Worm (Caenorhabditis elegans) whole organism, L4 larva: Measurements from ENCODE around the gene fbxb-112.

Experiments used
- F10B5.3 ChIP-seq: sonication (generic microtip); optimal IDR thresholded peaks from 2 replicates; lab custom pipeline; 2016; ENCODE audit warnings: mild to moderate bottlenecking, missing genetic modification characterization, missing compliant biosample characterization
- F26F4.8 ChIP-seq: fragments of 200-800 bp; sonication (Bioruptor generic); conservative IDR thresholded peaks from 2 replicates; pipeline ENCODE4 v1.3.6; 2022; ENCODE audit warnings: missing genetic modification characterization, missing compliant biosample characterization
- F37D6.2 ChIP-seq: sonication (generic microtip); optimal IDR thresholded peaks from 2 replicates; lab custom pipeline; 2016; ENCODE audit warnings: mild to moderate bottlenecking, missing genetic modification characterization, missing compliant biosample characterization
- T20F7.1 ChIP-seq: fragments of 200-800 bp; sonication (Bioruptor generic); optimal IDR thresholded peaks from 2 replicates; lab custom pipeline; 2018; ENCODE audit warnings: mild to moderate bottlenecking, missing genetic modification characterization, missing compliant biosample characterization
- T26A8.4 ChIP-seq: fragments of 200-800 bp; sonication (Bioruptor generic); IDR thresholded peaks from 2 replicates; pipeline ENCODE4 v1.3.6; 2022; ENCODE audit warnings: missing genetic modification characterization, missing compliant biosample characterization
- Y105C5A.15 ChIP-seq: fragments of 200-800 bp; sonication (Bioruptor generic); IDR thresholded peaks from 2 replicates; pipeline ENCODE4 v1.3.6; 2022; ENCODE audit warnings: missing genetic modification characterization, missing compliant biosample characterization
- Y48G9A.11 ChIP-seq: fragments of 200-800 bp; sonication (Bioruptor generic); IDR thresholded peaks from 2 replicates; pipeline ENCODE4 v1.3.6; 2022; ENCODE audit warnings: missing genetic modification reagents, missing genetic modification characterization, missing compliant biosample characterization
- Y5F2A.4 ChIP-seq: fragments of 200-800 bp; sonication (Bioruptor generic); optimal IDR thresholded peaks from 2 replicates; lab custom pipeline; 2018; ENCODE audit warnings: mild to moderate bottlenecking, missing genetic modification characterization, missing compliant biosample characterization
- ZK337.2 ChIP-seq: fragments of 200-800 bp; sonication (Bioruptor generic); IDR thresholded peaks from 2 replicates; pipeline ENCODE4 v1.3.6; 2022; ENCODE audit warnings: missing genetic modification reagents, missing genetic modification characterization, missing compliant biosample characterization
- aly-2 ChIP-seq: sonication (generic microtip); optimal IDR thresholded peaks from 2 replicates; lab custom pipeline; 2018; ENCODE audit warnings: missing biosample characterization, missing genetic modification characterization
- ceh-20 ChIP-seq: fragments of 200-800 bp; sonication (Bioruptor generic); IDR thresholded peaks from 2 replicates; pipeline ENCODE4 v1.3.6; 2022; ENCODE audit warnings: missing genetic modification reagents, missing genetic modification characterization, missing compliant biosample characterization
- ceh-28 ChIP-seq: fragments of 150-350 bp; optimal IDR thresholded peaks from 2 replicates; lab custom pipeline; 2014; ENCODE audit warnings: missing biosample characterization, missing genetic modification reagents, missing genetic modification characterization
- ceh-44 ChIP-seq: fragments of 200-800 bp; sonication (Bioruptor generic); IDR thresholded peaks from 2 replicates; pipeline ENCODE4 v1.3.6; 2022; ENCODE audit warnings: missing genetic modification reagents, missing genetic modification characterization, missing compliant biosample characterization
- cey-2 ChIP-seq: sonication (generic microtip); optimal IDR thresholded peaks from 3 replicates; lab custom pipeline; 2017; ENCODE audit warnings: missing genetic modification characterization, mild to moderate bottlenecking, missing compliant biosample characterization, antibody characterized with exemption, borderline replicate concordance; ENCODE audit not compliant: insufficient read depth
- daf-16 ChIP-seq, 3 experiments: sonication (generic microtip); optimal IDR thresholded peaks; 2 replicates each; lab custom pipeline; 2016 to 2017; ENCODE audit warnings: missing genetic modification characterization in 3 of 3, missing genetic modification reagents in 3 of 3, mild to moderate bottlenecking in 2 of 3, missing compliant biosample characterization in 2 of 3, missing biosample characterization in 1 of 3, moderate library complexity in 1 of 3
- daf-8 ChIP-seq: fragments of 200-800 bp; sonication (Bioruptor generic); IDR thresholded peaks from 2 replicates; pipeline ENCODE4 v1.3.6; 2022; ENCODE audit warnings: missing genetic modification characterization, missing compliant biosample characterization
- dmd-6 ChIP-seq: fragments of 200-800 bp; sonication (Bioruptor generic); IDR thresholded peaks from 2 replicates; pipeline ENCODE4 v1.3.6; 2022; ENCODE audit warnings: missing genetic modification reagents, missing genetic modification characterization, missing compliant biosample characterization
- dmd-8 ChIP-seq: fragments of 200-800 bp; sonication (Bioruptor generic); IDR thresholded peaks from 2 replicates; pipeline ENCODE4 v1.3.6; 2022; ENCODE audit warnings: missing genetic modification characterization, missing compliant biosample characterization
- dmd-9 ChIP-seq: fragments of 200-800 bp; sonication (Bioruptor generic); IDR thresholded peaks from 2 replicates; pipeline ENCODE4 v1.3.6; 2022; ENCODE audit warnings: missing genetic modification reagents, missing genetic modification characterization, missing compliant biosample characterization
- egl-43 ChIP-seq: fragments of 200-800 bp; sonication (Bioruptor generic); IDR thresholded peaks from 2 replicates; pipeline ENCODE4 v1.3.6; 2022; ENCODE audit warnings: missing genetic modification reagents, missing genetic modification characterization, missing compliant biosample characterization
- fkh-10 ChIP-seq: fragments of 150-350 bp; optimal IDR thresholded peaks from 2 replicates; lab custom pipeline; 2014; ENCODE audit warnings: missing biosample characterization, missing genetic modification reagents, missing genetic modification characterization
- fos-1 ChIP-seq: fragments of 150-350 bp; optimal IDR thresholded peaks from 2 replicates; lab custom pipeline; 2014; ENCODE audit warnings: missing biosample characterization, missing genetic modification characterization
- gei-8 ChIP-seq: fragments of 200-800 bp; sonication (Bioruptor generic); optimal IDR thresholded peaks from 2 replicates; lab custom pipeline; 2018; ENCODE audit warnings: mild to moderate bottlenecking, missing genetic modification characterization, missing compliant biosample characterization
- jun-1 ChIP-seq: fragments of 150-350 bp; optimal IDR thresholded peaks from 2 replicates; lab custom pipeline; 2014; ENCODE audit warnings: missing biosample characterization, missing genetic modification reagents, missing genetic modification characterization
- lim-7 ChIP-seq: fragments of 200-800 bp; sonication (Bioruptor generic); IDR thresholded peaks from 2 replicates; pipeline ENCODE4 v1.3.6; 2022; ENCODE audit warnings: missing genetic modification characterization, missing compliant biosample characterization
- lin-1 ChIP-seq: fragments of 200-800 bp; sonication (Bioruptor generic); IDR thresholded peaks from 2 replicates; pipeline ENCODE4 v1.3.6; 2022; ENCODE audit warnings: missing genetic modification reagents, missing genetic modification characterization, missing compliant biosample characterization
- lin-13 ChIP-seq: fragments of 150-350 bp; optimal IDR thresholded peaks from 2 replicates; lab custom pipeline; 2014; ENCODE audit warnings: missing biosample characterization, missing genetic modification reagents, missing genetic modification characterization
- lin-15B ChIP-seq: fragments of 150-350 bp; sonication (generic microtip); optimal IDR thresholded peaks from 3 replicates; lab custom pipeline; 2014; ENCODE audit warnings: missing biosample characterization, missing genetic modification characterization
- lin-29 ChIP-seq: fragments of 200-800 bp; sonication (Bioruptor generic); IDR thresholded peaks from 2 replicates; pipeline ENCODE4 v1.3.6; 2022; ENCODE audit warnings: missing genetic modification reagents, missing genetic modification characterization, missing compliant biosample characterization
- lin-38 ChIP-seq: fragments of 200-800 bp; sonication (Bioruptor generic); IDR thresholded peaks from 2 replicates; pipeline ENCODE4 v1.3.6; 2022; ENCODE audit warnings: missing genetic modification reagents, missing genetic modification characterization, missing compliant biosample characterization
- lsy-2 ChIP-seq, 2 experiments: fragments of 150-350 bp in 1 of 2; sonication (generic microtip) in 1 of 2; optimal IDR thresholded peaks; 2 replicates each; lab custom pipeline; 2014 to 2017; ENCODE audit warnings: missing biosample characterization in 2 of 2, missing genetic modification characterization in 2 of 2
- mdl-1 ChIP-seq, 2 experiments: fragments of 150-350 bp in 1 of 2; sonication (generic microtip) in 1 of 2; optimal IDR thresholded peaks; 2 replicates each; lab custom pipeline; 2014 to 2017; ENCODE audit warnings: missing biosample characterization in 2 of 2, missing genetic modification characterization in 2 of 2
- mes-2 ChIP-seq: sonication (generic microtip); optimal IDR thresholded peaks from 2 replicates; lab custom pipeline; 2016; ENCODE audit warnings: missing genotype, mild to moderate bottlenecking, missing genetic modification characterization, missing compliant biosample characterization; ENCODE audit not compliant: poor library complexity, severe bottlenecking
- mxl-2 ChIP-seq: fragments of 200-800 bp; sonication (Bioruptor generic); conservative IDR thresholded peaks from 2 replicates; pipeline ENCODE4 v1.3.6; 2022; ENCODE audit warnings: missing genetic modification reagents, missing genetic modification characterization, missing compliant biosample characterization
- nhr-10 ChIP-seq: fragments of 150-350 bp; optimal IDR thresholded peaks from 2 replicates; lab custom pipeline; 2014; ENCODE audit warnings: missing biosample characterization, missing genetic modification characterization
- nhr-11 ChIP-seq: fragments of 150-350 bp; optimal IDR thresholded peaks from 2 replicates; lab custom pipeline; 2014; ENCODE audit warnings: missing biosample characterization, missing genetic modification characterization
- nhr-111 ChIP-seq: fragments of 200-800 bp; sonication (Bioruptor generic); optimal IDR thresholded peaks from 2 replicates; lab custom pipeline; 2018; ENCODE audit warnings: mild to moderate bottlenecking, missing genetic modification characterization, missing compliant biosample characterization
- nhr-237 ChIP-seq: sonication (generic microtip); optimal IDR thresholded peaks from 2 replicates; lab custom pipeline; 2017; ENCODE audit warnings: missing biosample characterization, missing genetic modification characterization
- nhr-42 ChIP-seq: fragments of 200-800 bp; sonication (Bioruptor generic); IDR thresholded peaks from 2 replicates; pipeline ENCODE4 v1.3.6; 2022; ENCODE audit warnings: missing genetic modification characterization, missing compliant biosample characterization
- nhr-6 ChIP-seq: fragments of 150-350 bp; optimal IDR thresholded peaks from 2 replicates; lab custom pipeline; 2014; ENCODE audit warnings: missing biosample characterization, missing genetic modification characterization
- snpc-1.2 ChIP-seq: fragments of 200-800 bp; sonication (Bioruptor generic); IDR thresholded peaks from 2 replicates; pipeline ENCODE4 v1.3.6; 2022; ENCODE audit warnings: missing genetic modification reagents, missing genetic modification characterization, missing compliant biosample characterization
- snpc-4 ChIP-seq: fragments of 150-350 bp; optimal IDR thresholded peaks from 2 replicates; lab custom pipeline; 2014; ENCODE audit warnings: missing biosample characterization, missing genetic modification characterization
- spr-1 ChIP-seq: sonication (generic microtip); optimal IDR thresholded peaks from 2 replicates; lab custom pipeline; 2016; ENCODE audit warnings: mild to moderate bottlenecking, missing genetic modification characterization, missing compliant biosample characterization
- spr-3 ChIP-seq: fragments of 200-800 bp; sonication (Bioruptor generic); optimal IDR thresholded peaks from 2 replicates; lab custom pipeline; 2018; ENCODE audit warnings: mild to moderate bottlenecking, missing genetic modification characterization, missing compliant biosample characterization
- tag-97 ChIP-seq: fragments of 200-800 bp; sonication (Bioruptor generic); IDR thresholded peaks from 2 replicates; pipeline ENCODE4 v1.3.6; 2022; ENCODE audit warnings: missing genetic modification characterization, missing compliant biosample characterization
- tra-1 ChIP-seq: fragments of 200-800 bp; sonication (Bioruptor generic); IDR thresholded peaks from 2 replicates; pipeline ENCODE4 v1.3.6; 2022; ENCODE audit warnings: missing genetic modification reagents, missing genetic modification characterization, missing compliant biosample characterization
- unc-39 ChIP-seq: sonication (generic microtip); optimal IDR thresholded peaks from 2 replicates; lab custom pipeline; 2017; ENCODE audit warnings: missing biosample characterization, missing genetic modification characterization
- vab-7 ChIP-seq: fragments of 200-800 bp; sonication (Bioruptor generic); IDR thresholded peaks from 2 replicates; pipeline ENCODE4 v1.3.6; 2022; ENCODE audit warnings: missing genetic modification reagents, missing genetic modification characterization, missing compliant biosample characterization
- zip-11 ChIP-seq: fragments of 200-800 bp; sonication (Bioruptor generic); IDR thresholded peaks from 2 replicates; pipeline ENCODE4 v1.3.6; 2022; ENCODE audit warnings: missing genetic modification characterization, missing compliant biosample characterization

The fbxb-112 gene

DNA sequence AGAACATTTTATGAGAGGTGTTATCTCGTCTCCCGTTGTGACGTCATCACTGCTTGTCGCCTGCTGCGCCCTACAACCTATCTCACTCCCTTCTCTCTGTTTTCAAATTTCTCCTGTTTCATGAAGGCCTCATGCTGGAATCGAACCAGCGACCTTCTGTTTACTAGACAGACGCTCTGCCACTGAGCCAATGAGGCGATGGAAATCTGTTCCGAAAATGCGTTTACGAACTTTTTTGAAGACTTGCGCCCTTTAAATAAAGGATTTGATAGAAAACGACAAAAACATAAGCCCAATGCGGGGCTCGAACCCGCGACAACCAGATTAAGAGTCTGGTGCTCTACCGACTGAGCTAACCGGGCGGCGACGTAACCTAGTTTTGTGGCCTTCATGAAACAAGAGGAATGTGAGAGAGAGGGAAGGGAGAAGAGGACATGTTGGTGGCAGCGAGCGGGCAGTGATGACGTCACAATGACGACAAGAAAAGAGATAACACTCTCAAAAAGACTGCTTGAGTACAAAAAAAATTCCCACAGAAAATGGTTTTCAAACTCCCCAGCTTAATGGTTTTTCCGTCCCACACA is 28.2 kb downstream of the fbxb-112 start, which contains the start of gene clec-126 (continued):
- TF ChIP-seq mxl-2 (GFP tag; lab: Robert Waterston, UW) (0 out of 2 replicates have a peak, but pooled peaks have one; percentile 12), vab-7 (GFP tag; lab: Robert Waterston, UW) (peak; percentile 80), nhr-42 (GFP tag; lab: Robert Waterston, UW) (no peak; the same call in 1 of the 2 replicates), dmd-6 (GFP tag; lab: Robert Waterston, UW) (peak; percentile 64), gei-8 (peak; percentile 46), spr-1 (tag; lab: Kevin White, UChicago) (peak; percentile 91), daf-8 (GFP tag; lab: Robert Waterston, UW) (no peak), ZK337.2 (GFP tag; lab: Robert Waterston, UW) (no peak), jun-1 (peak; percentile 60), Y48G9A.11 (GFP tag; lab: Robert Waterston, UW) (peak; percentile 73), mes-2 (tag; lab: Kevin White, UChicago) (peak; percentile 58), lin-13 (peak; percentile 91), aly-2 (tag; lab: Kevin White, UChicago) (no peak), lim-7 (GFP tag; lab: Robert Waterston, UW) (peak; percentile 77), Y5F2A.4 (peak; percentile 71), mdl-1 (tag; optimal IDR thresholded peaks at IDR 0.05; lab: Kevin White, UChicago) (peak in 1 of 2 experiments; percentile 11), nhr-237 (no peak), F37D6.2 (tag; lab: Kevin White, UChicago) (peak; percentile 63), zip-11 (GFP tag; lab: Robert Waterston, UW) (0 out of 2 replicates have a peak, but pooled peaks have one; percentile 9), dmd-9 (GFP tag; lab: Robert Waterston, UW) (peak; percentile 78), cey-2 (tag; lab: Kevin White, UChicago) (peak; percentile 27), daf-16 (GFP tag; optimal IDR thresholded peaks at IDR 0.05; lab: Kevin White, UChicago) (peak; percentile 85 to 94), daf-16 (tag; optimal IDR thresholded peaks at IDR 0.05; lab: Kevin White, UChicago) (peak; percentile 96), lin-1 (no peak), ceh-20 (GFP tag; lab: Robert Waterston, UW) (peak; percentile 64), ceh-28 (tag; lab: Kevin White, UChicago) (no peak), dmd-8 (GFP tag; lab: Robert Waterston, UW) (no peak; the same call in 1 of the 2 replicates), unc-39 (no peak), fos-1 (tag; lab: Kevin White, UChicago) (no peak), F10B5.3 (tag; lab: Kevin White, UChicago) (peak; percentile 48), T26A8.4 (GFP tag; lab: Robert Waterston, UW) (peak; percentile 80), lin-38 (GFP tag; lab: Robert Waterston, UW) (peak; percentile 86), lin-15B (no peak), snpc-1.2 (GFP tag; lab: Robert Waterston, UW) (peak; percentile 73), Y105C5A.15 (GFP tag; lab: Robert Waterston, UW) (peak; percentile 31; the same call in 1 of the 2 replicates), tag-97 (GFP tag; lab: Robert Waterston, UW) (no peak), nhr-11 (no peak), lin-29 (GFP tag; lab: Robert Waterston, UW) (0 out of 2 replicates have a peak, but pooled peaks have one; percentile 10), egl-43 (GFP tag; lab: Robert Waterston, UW) (peak; percentile 91), snpc-4 (tag; lab: Kevin White, UChicago) (peak; percentile 12), nhr-111 (GFP tag; lab: Kevin White, UChicago) (peak; percentile 11), ceh-44 (GFP tag; lab: Robert Waterston, UW) (peak; percentile 51; the same call in 1 of the 2 replicates), fkh-10 (GFP tag; lab: Kevin White, UChicago) (peak; percentile 30), nhr-6 (no peak), spr-3 (GFP tag; lab: Kevin White, UChicago) (peak; percentile 38), F26F4.8 (GFP tag; lab: Robert Waterston, UW) (0 out of 2 replicates have a peak, but pooled peaks have one; percentile 22), tra-1 (GFP tag; lab: Robert Waterston, UW) (peak; percentile 71; the same call in 1 of the 2 replicates), lsy-2 (tag; optimal IDR thresholded peaks at IDR 0.05; lab: Kevin White, UChicago) (peak; percentile 27 to 85), nhr-10 (tag; lab: Kevin White, UChicago) (no peak), T20F7.1 (GFP tag; lab: Kevin White, UChicago) (no peak)
